Worm (Caenorhabditis elegans) whole organism, young adult: ENCODE results near the gene scrm-7.
"Not testable (repeated sequence)": the region's sequence is repeated elsewhere in the genome, so short reads cannot be mapped to it uniquely, and the experiment has no call there.

ENCODE experiments used
- D2030.7 ChIP-seq: fragments of 200-800 bp; sonication (Bioruptor generic); IDR thresholded peaks from 2 replicates; pipeline ENCODE4 v1.3.6; 2022; ENCODE audit warnings: missing genetic modification reagents, missing genetic modification characterization, missing compliant biosample characterization
- F22D6.2 ChIP-seq: sonication (generic microtip); optimal IDR thresholded peaks from 2 replicates; lab custom pipeline; 2016; ENCODE audit warnings: mild to moderate bottlenecking, missing genetic modification characterization, missing compliant biosample characterization
- K11D2.4 ChIP-seq: fragments of 200-800 bp; sonication (Bioruptor generic); IDR thresholded peaks from 2 replicates; pipeline ENCODE4 v1.3.6; 2022; ENCODE audit warnings: missing genetic modification reagents, missing genetic modification characterization, missing compliant biosample characterization
- T07F8.4 ChIP-seq: sonication (generic microtip); optimal IDR thresholded peaks from 2 replicates; lab custom pipeline; 2016; ENCODE audit warnings: mild to moderate bottlenecking, missing genetic modification characterization, moderate library complexity, missing compliant biosample characterization
- Y56A3A.18 ChIP-seq: fragments of 200-800 bp; sonication (Bioruptor generic); IDR thresholded peaks from 2 replicates; pipeline ENCODE4 v1.3.6; 2022; ENCODE audit warnings: missing genetic modification reagents, missing genetic modification characterization, missing compliant biosample characterization
- Y67H2A.10 ChIP-seq: fragments of 200-800 bp; sonication (Bioruptor generic); conservative IDR thresholded peaks from 2 replicates; pipeline ENCODE4 v1.3.6; 2022; ENCODE audit warnings: missing genetic modification reagents, missing genetic modification characterization, missing compliant biosample characterization
- aptf-2 ChIP-seq: fragments of 200-800 bp; sonication (Bioruptor generic); conservative IDR thresholded peaks from 2 replicates; pipeline ENCODE4 v1.3.6; 2022; ENCODE audit warnings: missing genetic modification reagents, missing genetic modification characterization, missing compliant biosample characterization
- attf-6 ChIP-seq: fragments of 200-800 bp; sonication (Bioruptor generic); IDR thresholded peaks from 2 replicates; pipeline ENCODE4 v1.3.6; 2022; ENCODE audit warnings: missing genetic modification reagents, missing genetic modification characterization, missing compliant biosample characterization
- ceh-27 ChIP-seq: fragments of 200-800 bp; sonication (Bioruptor generic); optimal IDR thresholded peaks from 2 replicates; lab custom pipeline; 2018; ENCODE audit warnings: mild to moderate bottlenecking, missing genetic modification characterization, moderate library complexity, missing compliant biosample characterization
- ceh-58 ChIP-seq: fragments of 200-800 bp; sonication (Bioruptor generic); IDR thresholded peaks from 2 replicates; pipeline ENCODE4 v1.3.6; 2022; ENCODE audit warnings: missing genetic modification characterization, missing compliant biosample characterization
- chd-7 ChIP-seq: sonication (generic microtip); optimal IDR thresholded peaks from 2 replicates; lab custom pipeline; 2016; ENCODE audit warnings: mild to moderate bottlenecking, missing genetic modification characterization, moderate library complexity, missing compliant biosample characterization
- dox-1 ChIP-seq: fragments of 200-800 bp; sonication (Bioruptor generic); IDR thresholded peaks from 2 replicates; pipeline ENCODE4 v1.3.6; 2022; ENCODE audit warnings: missing genetic modification reagents, missing genetic modification characterization, missing compliant biosample characterization
- dpff-1 ChIP-seq: sonication (generic microtip); optimal IDR thresholded peaks from 2 replicates; lab custom pipeline; 2017; ENCODE audit warnings: mild to moderate bottlenecking, missing genetic modification characterization, missing compliant biosample characterization
- efl-1 ChIP-seq: fragments of 150-350 bp; optimal IDR thresholded peaks from 2 replicates; lab custom pipeline; 2014; ENCODE audit warnings: missing biosample characterization, missing genetic modification reagents, missing genetic modification characterization
- fkh-3 ChIP-seq: sonication (generic microtip); optimal IDR thresholded peaks from 2 replicates; lab custom pipeline; 2016; ENCODE audit warnings: mild to moderate bottlenecking, missing genetic modification characterization, missing compliant biosample characterization
- gei-17 ChIP-seq: fragments of 200-800 bp; sonication (Bioruptor generic); optimal IDR thresholded peaks from 2 replicates; lab custom pipeline; 2018; ENCODE audit warnings: mild to moderate bottlenecking, missing genetic modification characterization, missing compliant biosample characterization
- hlh-26 ChIP-seq: fragments of 200-800 bp; sonication (Bioruptor generic); conservative IDR thresholded peaks from 2 replicates; pipeline ENCODE4 v1.3.6; 2022; ENCODE audit warnings: missing genetic modification reagents, missing genetic modification characterization, missing compliant biosample characterization
- hmg-1.2 ChIP-seq: fragments of 200-800 bp; sonication (Bioruptor generic); IDR thresholded peaks from 2 replicates; pipeline ENCODE4 v1.3.6; 2022; ENCODE audit warnings: missing genetic modification reagents, missing genetic modification characterization, missing compliant biosample characterization
- hrde-1 ChIP-seq: sonication (generic microtip); optimal IDR thresholded peaks from 2 replicates; lab custom pipeline; 2016; ENCODE audit warnings: missing genetic modification characterization, mild to moderate bottlenecking, missing compliant biosample characterization, moderate library complexity, missing genotype, missing genetic modification reagents, borderline replicate concordance
- madf-10 ChIP-seq: sonication (generic microtip); optimal IDR thresholded peaks from 2 replicates; lab custom pipeline; 2016; ENCODE audit warnings: mild to moderate bottlenecking, missing genetic modification characterization, missing compliant biosample characterization
- madf-8 ChIP-seq: fragments of 200-800 bp; sonication (Bioruptor generic); conservative IDR thresholded peaks from 2 replicates; pipeline ENCODE4 v1.3.6; 2022; ENCODE audit warnings: missing genetic modification reagents, missing genetic modification characterization, missing compliant biosample characterization
- mxl-1 ChIP-seq: sonication (generic microtip); optimal IDR thresholded peaks from 2 replicates; lab custom pipeline; 2016; ENCODE audit warnings: missing genetic modification characterization, missing compliant biosample characterization
- nfya-1 ChIP-seq: sonication (generic microtip); optimal IDR thresholded peaks from 2 replicates; lab custom pipeline; 2017; ENCODE audit warnings: antibody characterized with exemption, missing compliant biosample characterization, missing genetic modification characterization, borderline replicate concordance; ENCODE audit not compliant: insufficient read depth
- nfya-2 ChIP-seq: fragments of 200-800 bp; sonication (Bioruptor generic); IDR thresholded peaks from 2 replicates; pipeline ENCODE4 v1.3.6; 2022; ENCODE audit warnings: missing genetic modification reagents, missing genetic modification characterization, missing compliant biosample characterization
- nhr-90 ChIP-seq: sonication (generic microtip); optimal IDR thresholded peaks from 2 replicates; lab custom pipeline; 2016; ENCODE audit warnings: missing genotype, mild to moderate bottlenecking, missing genetic modification characterization, missing compliant biosample characterization
- rec-8 ChIP-seq, 2 experiments: sonication (generic microtip); optimal IDR thresholded peaks; 2 replicates each; lab custom pipeline; 2016; ENCODE audit warnings: mild to moderate bottlenecking in 2 of 2, missing genetic modification characterization in 2 of 2, missing genetic modification reagents in 2 of 2, missing genotype in 2 of 2, missing biosample characterization in 1 of 2, missing compliant biosample characterization in 1 of 2, moderate library complexity in 1 of 2
- rpc-1 ChIP-seq, 2 experiments: fragments of 150-350 bp in 1 of 2; sonication (generic microtip) in 1 of 2; optimal IDR thresholded peaks; 2 replicates each; lab custom pipeline; 2014 to 2018; ENCODE audit warnings: missing biosample characterization in 1 of 2, missing genetic modification characterization in 1 of 2, missing genetic modification reagents in 1 of 2, missing genotype in 1 of 2
- sea-2 ChIP-seq: fragments of 200-800 bp; sonication (Bioruptor generic); IDR thresholded peaks from 2 replicates; pipeline ENCODE4 v1.3.6; 2022; ENCODE audit warnings: missing genetic modification characterization, missing compliant biosample characterization
- snpc-3.4 ChIP-seq: sonication (generic microtip); optimal IDR thresholded peaks from 2 replicates; lab custom pipeline; 2017; ENCODE audit warnings: missing genetic modification characterization, mild to moderate bottlenecking, missing compliant biosample characterization, antibody characterized with exemption, moderate library complexity, missing genotype, missing genetic modification reagents
- snpc-4 ChIP-seq, 5 experiments: fragments of 150-350 bp in 1 of 5; sonication (generic microtip) in 4 of 5; optimal IDR thresholded peaks; 2 replicates each; lab custom pipeline; 2014 to 2018; ENCODE audit warnings: missing genetic modification characterization in 5 of 5, missing biosample characterization in 3 of 5, antibody characterized with exemption in 2 of 5, mild to moderate bottlenecking in 2 of 5, missing compliant biosample characterization in 2 of 5, missing genotype in 2 of 5, moderate library complexity in 2 of 5, missing genetic modification reagents in 1 of 5
- tbx-9 ChIP-seq: sonication (generic microtip); optimal IDR thresholded peaks from 2 replicates; lab custom pipeline; 2016; ENCODE audit warnings: borderline replicate concordance, missing genetic modification characterization, inconsistent platforms, missing compliant biosample characterization
- tlf-1 ChIP-seq: fragments of 200-800 bp; sonication (Bioruptor generic); optimal IDR thresholded peaks from 2 replicates; lab custom pipeline; 2018; ENCODE audit warnings: mild to moderate bottlenecking, missing genetic modification characterization, missing compliant biosample characterization
- zim-3 ChIP-seq: sonication (generic microtip); optimal IDR thresholded peaks from 2 replicates; lab custom pipeline; 2017; ENCODE audit warnings: mild to moderate bottlenecking, missing genetic modification characterization, moderate library complexity, missing compliant biosample characterization
- ztf-26 ChIP-seq: sonication (generic microtip); optimal IDR thresholded peaks from 2 replicates; lab custom pipeline; 2017; ENCODE audit warnings: missing genetic modification characterization, missing compliant biosample characterization
- ztf-28 ChIP-seq: fragments of 200-800 bp; sonication (Bioruptor generic); IDR thresholded peaks from 2 replicates; pipeline ENCODE4 v1.3.6; 2022; ENCODE audit warnings: missing genetic modification reagents, missing genetic modification characterization, missing compliant biosample characterization

Gene scrm-7

DNA sequence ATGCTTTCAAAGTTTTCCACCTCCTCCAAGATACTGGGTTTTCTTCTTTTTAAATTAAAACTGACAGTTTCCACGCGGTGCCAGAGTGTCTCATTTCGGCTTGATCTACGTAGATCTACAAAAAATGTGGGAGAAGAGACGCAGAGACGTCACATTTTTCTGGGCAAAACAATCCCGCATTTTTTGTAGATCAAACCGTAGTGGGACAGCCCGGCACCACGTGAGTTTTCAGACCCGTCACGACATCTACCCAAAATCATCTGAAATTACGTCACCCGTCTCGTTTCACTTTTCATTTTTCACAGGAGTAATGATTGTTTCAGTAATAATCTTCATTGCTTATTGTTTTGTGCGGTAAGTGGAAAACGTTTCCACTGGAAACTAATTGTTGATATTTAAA, 48.9 kb upstream of the scrm-7 start (continued):
- peak; percentile 1 for TF ChIP-seq efl-1 (GFP tag; lab: Kevin White, UChicago)
- no peak for TF ChIP-seq chd-7 (tag; lab: Kevin White, UChicago)

- TF ChIP-seq snpc-3.4; zim-3 (tag; lab: Kevin White, UChicago); chd-7 (tag; lab: Kevin White, UChicago): not testable (repeated sequence)
Observed at ce11 chrV:14826952-14827351, 47.4 kb upstream of the scrm-7 start, which contains the start of gene nspa-8. nspa-8 (minus strand) TSS chrV:14827052.

ce11 chrV:14824124-14824523, 44.6 kb upstream of the scrm-7 start, which contains the start of gene W06A7.4:
W06A7.4 (plus strand) TSS chrV:14824424.
- TF ChIP-seq ztf-26 (tag; lab: Kevin White, UChicago) (no peak), hrde-1 (tag; lab: Kevin White, UChicago) (no peak), rpc-1 (optimal IDR thresholded peaks at IDR 0.05; lab: Kevin White, UChicago) (no peak), rpc-1 (tag; optimal IDR thresholded peaks at IDR 0.05; lab: Kevin White, UChicago) (no peak), aptf-2 (no peak), T07F8.4 (tag; lab: Kevin White, UChicago) (no peak), madf-8 (GFP tag; lab: Robert Waterston, UW) (no peak)

- TF ChIP-seq nfya-1 = no peak
- no peak for TF ChIP-seq ztf-28 (GFP tag; lab: Robert Waterston, UW)
- TF ChIP-seq ceh-58 (GFP tag; lab: Robert Waterston, UW) = no peak
- TF ChIP-seq D2030.7 (GFP tag; lab: Robert Waterston, UW) = no peak
- TF ChIP-seq madf-10 = no peak
- TF ChIP-seq tbx-9 (tag; lab: Kevin White, UChicago) = no peak
- TF ChIP-seq gei-17 (GFP tag; lab: Kevin White, UChicago) = no peak
- TF ChIP-seq chd-7 (tag; lab: Kevin White, UChicago) = no peak
- no peak for TF ChIP-seq Y56A3A.18 (GFP tag; lab: Robert Waterston, UW)
- TF ChIP-seq attf-6 = no peak
- no peak for TF ChIP-seq dox-1 (GFP tag; lab: Robert Waterston, UW)
- no peak for TF ChIP-seq Y67H2A.10 (GFP tag; lab: Robert Waterston, UW)
- no peak for TF ChIP-seq hlh-26
- TF ChIP-seq efl-1 (GFP tag; lab: Kevin White, UChicago) = no peak
- TF ChIP-seq, all 124 proteins: peak for 0
Observed at ce11 chrV:14821553-14821952, 42.0 kb upstream of the scrm-7 start, which contains the start of gene W06A7.2. W06A7.2 (plus strand) TSS chrV:14821853.

DNA sequence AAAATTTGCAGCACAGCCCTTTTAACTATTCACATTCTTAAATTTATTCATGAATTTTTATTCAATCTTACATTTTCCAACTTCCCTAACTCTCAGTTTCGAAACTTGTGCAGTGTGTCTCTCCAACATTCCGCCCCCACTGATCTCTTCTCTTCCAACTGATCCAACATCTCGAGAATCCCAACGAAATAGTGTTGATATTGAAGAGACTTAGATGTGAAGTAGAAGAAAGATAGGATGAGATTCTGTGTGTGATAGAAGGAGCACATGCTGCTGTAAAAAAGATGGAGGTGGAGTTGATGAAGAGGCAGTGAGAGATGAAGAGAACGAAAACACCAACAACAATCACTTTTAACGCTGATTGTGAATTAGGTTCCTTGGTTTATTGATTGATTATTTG, 40.8 kb upstream of the scrm-7 start:
- TF ChIP-seq tlf-1 (GFP tag; lab: Kevin White, UChicago) (no peak), hmg-1.2 (no peak), snpc-4 (GFP tag; optimal IDR thresholded peaks at IDR 0.05; lab: Kevin White, UChicago) (no peak), snpc-4 (tag; optimal IDR thresholded peaks at IDR 0.05; lab: Kevin White, UChicago) (no peak), dpff-1 (no peak), F22D6.2 (no peak), K11D2.4 (no peak), fkh-3 (tag; lab: Kevin White, UChicago) (no peak), ztf-28 (GFP tag; lab: Robert Waterston, UW) (no peak), sea-2 (GFP tag; lab: Robert Waterston, UW) (no peak), ceh-58 (GFP tag; lab: Robert Waterston, UW) (no peak), rec-8 (tag; optimal IDR thresholded peaks at IDR 0.05; lab: Kevin White, UChicago) (no peak), mxl-1 (tag; lab: Kevin White, UChicago) (no peak), hrde-1 (tag; lab: Kevin White, UChicago) (no peak), madf-10 (no peak), nhr-90 (tag; lab: Kevin White, UChicago) (no peak), nfya-2 (GFP tag; lab: Robert Waterston, UW) (no peak), ceh-27 (no peak)
